Fruit fly (Drosophila melanogaster) whole organism, embryonic: ENCODE measurements around the gene RfC3.

ENCODE experiments used
- ATbp ChIP-seq: fragments of 200-800 bp; sonication (Bioruptor generic); optimal IDR thresholded peaks from 2 replicates; lab custom pipeline; 2017; ENCODE audit warnings: missing biosample characterization, mild to moderate bottlenecking, missing genetic modification characterization, missing genetic modification reagents
- Abd-B ChIP-seq: fragments of 200-800 bp; sonication (Bioruptor generic); optimal IDR thresholded peaks from 2 replicates; lab custom pipeline; 2018; ENCODE audit warnings: missing biosample characterization, mild to moderate bottlenecking, missing genetic modification characterization, moderate library complexity
- Aef1 ChIP-seq: fragments of 200-800 bp; sonication (Bioruptor generic); IDR thresholded peaks from 3 replicates; pipeline ENCODE4 v1.3.6; 2022; ENCODE audit warnings: missing biosample characterization, missing genetic modification characterization
- Atf3 ChIP-seq: fragments of 200-800 bp; sonication (Bioruptor generic); optimal IDR thresholded peaks from 3 replicates; lab custom pipeline; 2016; ENCODE audit warnings: missing biosample characterization, missing genetic modification characterization
- Blimp-1 ChIP-seq: fragments of 200-800 bp; sonication (Bioruptor generic); optimal IDR thresholded peaks from 3 replicates; lab custom pipeline; 2018; ENCODE audit warnings: missing biosample characterization, missing genetic modification characterization, mild to moderate bottlenecking, moderate library complexity, missing genetic modification reagents
- CG10431 ChIP-seq: fragments of 200-800 bp; sonication (Bioruptor generic); optimal IDR thresholded peaks from 3 replicates; lab custom pipeline; 2018; ENCODE audit warnings: missing biosample characterization, mild to moderate bottlenecking, missing genetic modification characterization
- CG10959 ChIP-seq: fragments of 200-800 bp; sonication (Bioruptor generic); IDR thresholded peaks from 2 replicates; pipeline ENCODE4 v1.3.6; 2022; ENCODE audit warnings: missing biosample characterization, missing genetic modification characterization
- CG13624 ChIP-seq: fragments of 200-800 bp; sonication (Bioruptor generic); optimal IDR thresholded peaks from 2 replicates; lab custom pipeline; 2016; ENCODE audit warnings: missing biosample characterization, missing genetic modification characterization
- CG15073 ChIP-seq: fragments of 200-800 bp; sonication (Bioruptor generic); optimal IDR thresholded peaks from 2 replicates; lab custom pipeline; 2016; ENCODE audit warnings: missing biosample characterization, missing genetic modification characterization
- CG1529 ChIP-seq: fragments of 200-800 bp; sonication (Bioruptor generic); optimal IDR thresholded peaks from 3 replicates; lab custom pipeline; 2018; ENCODE audit warnings: missing biosample characterization, missing genetic modification characterization
- CG15479 ChIP-seq: fragments of 200-800 bp; sonication (Bioruptor generic); optimal IDR thresholded peaks from 3 replicates; lab custom pipeline; 2019; ENCODE audit warnings: missing biosample characterization, mild to moderate bottlenecking, missing genetic modification characterization, moderate library complexity
- CG16815 ChIP-seq: fragments of 200-800 bp; sonication (Bioruptor generic); optimal IDR thresholded peaks from 3 replicates; lab custom pipeline; 2017; ENCODE audit warnings: missing biosample characterization, mild to moderate bottlenecking, missing genetic modification characterization
- CG18476 ChIP-seq: fragments of 200-800 bp; sonication (Bioruptor generic); optimal IDR thresholded peaks from 2 replicates; lab custom pipeline; 2016; ENCODE audit warnings: missing biosample characterization, mild to moderate bottlenecking, missing genetic modification characterization
- CG2116 ChIP-seq: fragments of 200-800 bp; sonication (Bioruptor generic); optimal IDR thresholded peaks from 3 replicates; lab custom pipeline; 2018; ENCODE audit warnings: missing biosample characterization, mild to moderate bottlenecking, missing genetic modification characterization
- CG3065 ChIP-seq: fragments of 200-800 bp; sonication (Bioruptor generic); optimal IDR thresholded peaks from 2 replicates; lab custom pipeline; 2016; ENCODE audit warnings: missing biosample characterization, missing genetic modification characterization
- CG6689 ChIP-seq: fragments of 200-800 bp; sonication (Bioruptor generic); IDR thresholded peaks from 2 replicates; pipeline ENCODE4 v1.3.6; 2022; ENCODE audit warnings: missing biosample characterization, missing genetic modification characterization
- CG7372 ChIP-seq: fragments of 200-800 bp; sonication (Bioruptor generic); IDR thresholded peaks from 2 replicates; pipeline ENCODE4 v1.3.6; 2022; ENCODE audit warnings: missing biosample characterization, missing genetic modification characterization
- CG8089 ChIP-seq: fragments of 200-800 bp; sonication (Bioruptor generic); optimal IDR thresholded peaks from 3 replicates; lab custom pipeline; 2016; ENCODE audit warnings: missing biosample characterization, missing genetic modification characterization
- CG8281 ChIP-seq: fragments of 200-800 bp; sonication (Bioruptor generic); optimal IDR thresholded peaks from 2 replicates; lab custom pipeline; 2018; ENCODE audit warnings: missing biosample characterization, mild to moderate bottlenecking, missing genetic modification characterization, moderate library complexity
- CG9932 ChIP-seq: fragments of 200-800 bp; sonication (Bioruptor generic); IDR thresholded peaks from 2 replicates; pipeline ENCODE4 v1.3.6; 2022; ENCODE audit warnings: missing biosample characterization, missing genetic modification characterization
- Dll ChIP-seq: fragments of 200-800 bp; sonication (Bioruptor generic); IDR thresholded peaks from 4 replicates; pipeline ENCODE4 v1.3.6; 2022; ENCODE audit warnings: missing biosample characterization, missing genetic modification characterization; ENCODE audit not compliant: partially characterized antibody
- E2f2 ChIP-seq: fragments of 200-800 bp; sonication (Bioruptor generic); IDR thresholded peaks from 2 replicates; pipeline ENCODE4 v1.3.6; 2022; ENCODE audit warnings: missing biosample characterization, missing genetic modification characterization
- Gsc ChIP-seq: fragments of 200-800 bp; sonication (Bioruptor generic); IDR thresholded peaks from 2 replicates; pipeline ENCODE4 v1.3.6; 2022; ENCODE audit warnings: missing biosample characterization, missing genetic modification characterization
- HLHmδ ChIP-seq: fragments of 200-800 bp; sonication (Bioruptor generic); optimal IDR thresholded peaks from 2 replicates; lab custom pipeline; 2018; ENCODE audit warnings: missing biosample characterization, mild to moderate bottlenecking, missing genetic modification characterization, moderate library complexity
- Hr78 ChIP-seq, 2 experiments: fragments of 200-800 bp in 1 of 2; fragments of >200 bp in 1 of 2; sonication (Bioruptor generic) in 1 of 2; optimal IDR thresholded peaks; 2 replicates each; lab custom pipeline; 2017 to 2019; ENCODE audit warnings: missing biosample characterization in 2 of 2, missing genetic modification characterization in 2 of 2, mild to moderate bottlenecking in 1 of 2, moderate library complexity in 1 of 2
- MTF-1 ChIP-seq: fragments of 200-800 bp; sonication (Bioruptor generic); optimal IDR thresholded peaks from 2 replicates; lab custom pipeline; 2018; ENCODE audit warnings: missing biosample characterization, mild to moderate bottlenecking, missing genetic modification characterization, borderline replicate concordance
- Max ChIP-seq: fragments of 200-800 bp; sonication (Bioruptor generic); optimal IDR thresholded peaks from 2 replicates; lab custom pipeline; 2016; ENCODE audit warnings: missing biosample characterization, mild to moderate bottlenecking, missing genetic modification characterization
- Med ChIP-seq: fragments of 200-800 bp; sonication (Bioruptor generic); peaks from one replicate; lab custom pipeline; 2016; ENCODE audit warnings: missing biosample characterization, missing genetic modification characterization, mild to moderate bottlenecking, inconsistent platforms, moderate library complexity
- Rfx ChIP-seq: fragments of 200-800 bp; sonication (Bioruptor generic); IDR thresholded peaks from 2 replicates; pipeline ENCODE4 v1.3.6; 2022; ENCODE audit warnings: missing biosample characterization, missing genetic modification characterization
- Scr ChIP-seq: fragments of 200-800 bp; sonication (Bioruptor generic); IDR thresholded peaks from 2 replicates; pipeline ENCODE4 v1.3.6; 2022; ENCODE audit warnings: missing biosample characterization, missing genetic modification characterization; ENCODE audit not compliant: partially characterized antibody
- Spps ChIP-seq: fragments of 200-800 bp; sonication (Bioruptor generic); optimal IDR thresholded peaks from 2 replicates; lab custom pipeline; 2018; ENCODE audit warnings: missing biosample characterization, mild to moderate bottlenecking, missing genetic modification characterization
- Tbp ChIP-seq: fragments of >200 bp; optimal IDR thresholded peaks from 2 replicates; lab custom pipeline; 2018; ENCODE audit warnings: missing biosample characterization, missing genetic modification characterization
- ab ChIP-seq: fragments of 200-800 bp; sonication (Bioruptor generic); optimal IDR thresholded peaks from 2 replicates; lab custom pipeline; 2016; ENCODE audit warnings: missing biosample characterization, missing genetic modification characterization
- al ChIP-seq: fragments of 200-800 bp; sonication (Bioruptor generic); IDR thresholded peaks from 2 replicates; pipeline ENCODE4 v1.3.6; 2022; ENCODE audit warnings: missing biosample characterization, missing genetic modification characterization
- ci ChIP-seq: fragments of 200-800 bp; sonication (Bioruptor generic); IDR thresholded peaks from 3 replicates; pipeline ENCODE4 v1.3.6; 2022; ENCODE audit warnings: missing biosample characterization, missing genetic modification characterization
- crc ChIP-seq: fragments of 200-800 bp; sonication (Bioruptor generic); optimal IDR thresholded peaks from 2 replicates; lab custom pipeline; 2016; ENCODE audit warnings: missing biosample characterization, missing genetic modification characterization
- da ChIP-seq: fragments of 200-800 bp; sonication (Bioruptor generic); optimal IDR thresholded peaks from 2 replicates; lab custom pipeline; 2016; ENCODE audit warnings: missing biosample characterization, missing genetic modification characterization
- dati ChIP-seq: fragments of 200-800 bp; sonication (Bioruptor generic); IDR thresholded peaks from 2 replicates; pipeline ENCODE4 v1.3.6; 2022; ENCODE audit warnings: missing biosample characterization, missing genetic modification characterization
- dmrt99B ChIP-seq: fragments of 200-800 bp; sonication (Bioruptor generic); optimal IDR thresholded peaks from 2 replicates; lab custom pipeline; 2018; ENCODE audit warnings: missing biosample characterization, mild to moderate bottlenecking, missing genetic modification characterization, moderate library complexity
- dpn ChIP-seq, 2 experiments: fragments of 200-800 bp; sonication (Bioruptor generic); optimal IDR thresholded peaks; 3 replicates each; lab custom pipeline; 2016; ENCODE audit warnings: missing biosample characterization in 2 of 2, missing genetic modification characterization in 2 of 2
- fd96Cb ChIP-seq: fragments of 200-800 bp; sonication (Bioruptor generic); optimal IDR thresholded peaks from 2 replicates; lab custom pipeline; 2018; ENCODE audit warnings: missing biosample characterization, mild to moderate bottlenecking, missing genetic modification characterization, moderate library complexity
- gt ChIP-seq: fragments of 200-800 bp; sonication (Bioruptor generic); IDR thresholded peaks from 2 replicates; pipeline ENCODE4 v1.3.6; 2022; ENCODE audit warnings: missing biosample characterization, missing genetic modification characterization
- kni ChIP-seq: fragments of 200-800 bp; sonication (Bioruptor generic); optimal IDR thresholded peaks from 3 replicates; lab custom pipeline; 2017; ENCODE audit warnings: mild to moderate bottlenecking, missing biosample characterization, missing genetic modification reagents, missing genetic modification characterization
- luna ChIP-seq: fragments of 200-800 bp; sonication (Bioruptor generic); optimal IDR thresholded peaks from 2 replicates; lab custom pipeline; 2016; ENCODE audit warnings: missing biosample characterization, missing genetic modification characterization
- mirr ChIP-seq: fragments of 200-800 bp; sonication (Bioruptor generic); optimal IDR thresholded peaks from 3 replicates; lab custom pipeline; 2018; ENCODE audit warnings: missing biosample characterization, mild to moderate bottlenecking, missing genetic modification characterization
- scrt ChIP-seq: fragments of 200-800 bp; sonication (Bioruptor generic); optimal IDR thresholded peaks from 2 replicates; lab custom pipeline; 2018; ENCODE audit warnings: missing biosample characterization, mild to moderate bottlenecking, missing genetic modification characterization, moderate library complexity
- tup ChIP-seq: fragments of 200-800 bp; sonication (Bioruptor generic); optimal IDR thresholded peaks from 2 replicates; lab custom pipeline; 2016; ENCODE audit warnings: missing biosample characterization, mild to moderate bottlenecking, missing genetic modification characterization, moderate library complexity
- vfl ChIP-seq: fragments of 200-800 bp; sonication (Bioruptor generic); optimal IDR thresholded peaks from 2 replicates; lab custom pipeline; 2016; ENCODE audit warnings: missing biosample characterization, missing genetic modification characterization
- vvl ChIP-seq: fragments of 200-800 bp; sonication (Bioruptor generic); IDR thresholded peaks from 2 replicates; pipeline ENCODE4 v1.3.6; 2022; ENCODE audit warnings: missing biosample characterization, missing genetic modification characterization

RfC3 gene

dm6 chr2L:10375464-10376236 lies 43.3 kb upstream of the RfC3 start, which contains the start of the genes CG33303 and dpr19 (continued):
- TF ChIP-seq CG3065 (GFP tag; lab: Kevin White, UChicago) (no peak), CG9932 (GFP tag; lab: Robert Waterston, UW) (peak; percentile 17; the same call in 1 of the 2 replicates), Rfx (GFP tag; lab: Robert Waterston, UW) (peak; percentile 72), CG18476 (no peak), Aef1 (GFP tag; lab: Robert Waterston, UW) (no peak; the same call in 2 of the 3 replicates), Atf3 (GFP tag; lab: Kevin White, UChicago) (no peak), ci (GFP tag; lab: Robert Waterston, UW) (peak; percentile 73; the same call in 2 of the 3 replicates), CG16815 (GFP tag; lab: Kevin White, UChicago) (no peak), vfl (GFP tag; lab: Kevin White, UChicago) (no peak), da (GFP tag; lab: Kevin White, UChicago) (no peak), dmrt99B (peak; percentile 80), ATbp (GFP tag; lab: Kevin White, UChicago) (peak; percentile 71), fd96Cb (peak; percentile 66), ab (no peak), MTF-1 (GFP tag; lab: Kevin White, UChicago) (no peak), CG10959 (GFP tag; lab: Robert Waterston, UW) (no peak), CG10431 (GFP tag; lab: Kevin White, UChicago) (peak; percentile 46), luna (GFP tag; lab: Kevin White, UChicago) (no peak), Scr (GFP tag; lab: Robert Waterston, UW) (no peak), Spps (tag; lab: Kevin White, UChicago) (peak; percentile 67), Max (GFP tag; lab: Kevin White, UChicago) (peak; percentile 16), Abd-B (GFP tag; lab: Kevin White, UChicago) (no peak), vvl (GFP tag; lab: Robert Waterston, UW) (peak; percentile 83), CG15479 (GFP tag; lab: Kevin White, UChicago) (no peak), al (GFP tag; lab: Robert Waterston, UW) (no peak; the same call in 1 of the 2 replicates), CG8281 (tag; lab: Kevin White, UChicago) (peak; percentile 4), tup (no peak), Tbp (GFP tag; lab: Kevin White, UChicago) (no peak), gt (GFP tag; lab: Robert Waterston, UW) (no peak), Med (GFP tag; lab: Kevin White, UChicago) (peak; percentile 68), CG1529 (GFP tag; lab: Kevin White, UChicago) (peak; percentile 33), Dll (GFP tag; lab: Robert Waterston, UW) (peak; percentile 38; the same call in 1 of the 4 replicates), kni (GFP tag; lab: Kevin White, UChicago) (no peak), CG6689 (GFP tag; lab: Robert Waterston, UW) (peak; percentile 68), CG8089 (no peak), CG2116 (GFP tag; lab: Kevin White, UChicago) (peak; percentile 55), crc (no peak), CG15073 (GFP tag; lab: Kevin White, UChicago) (no peak), Gsc (GFP tag; lab: Robert Waterston, UW) (no peak), dati (GFP tag; lab: Robert Waterston, UW) (no peak), HLHmδ (GFP tag; lab: Kevin White, UChicago) (no peak), scrt (peak; percentile 59), CG13624 (GFP tag; lab: Kevin White, UChicago) (no peak), mirr (no peak), Hr78 (GFP tag; optimal IDR thresholded peaks at IDR 0.05; lab: Kevin White, UChicago) (no peak), E2f2 (GFP tag; lab: Robert Waterston, UW) (peak; percentile 42), CG7372 (GFP tag; lab: Robert Waterston, UW) (peak; percentile 53), Blimp-1 (GFP tag; lab: Kevin White, UChicago) (no peak), dpn (GFP tag; optimal IDR thresholded peaks at IDR 0.05; lab: Kevin White, UChicago) (peak in 1 of 2 experiments; percentile 50)
